Worm (Caenorhabditis elegans) whole organism, L2 larva: Measurements from ENCODE around the gene nhr-101.

Experiments
- lin-39 ChIP-seq: fragments of 150-350 bp; optimal IDR thresholded peaks from 2 replicates; lab custom pipeline; 2014; ENCODE audit warnings: missing biosample characterization, missing genetic modification reagents, missing genetic modification characterization
- unc-62 ChIP-seq: fragments of 150-350 bp; optimal IDR thresholded peaks from 2 replicates; lab custom pipeline; 2014; ENCODE audit warnings: missing biosample characterization, missing genetic modification reagents, missing genetic modification characterization

- no peak for TF ChIP-seq lin-39 (tag; lab: Kevin White, UChicago)
- no peak for TF ChIP-seq unc-62 (GFP tag; lab: Kevin White, UChicago)
These were observed 45.8 kb downstream of the nhr-101 start, which contains the start of gene nlp-24 for ce11 chrV:11615948-11616681.
